Fruit fly (Drosophila melanogaster): ENCODE results near the gene bgm.
A peak's percentile ranks its signal among the peaks of the same experiment; 100 is the strongest.

bgm gene

dm6 chr2L:14024051-14024745 is 11.4 kb downstream of the bgm start (continued):
- TF ChIP-seq Sox100B (GFP tag; optimal IDR thresholded peaks at IDR 0.05) (peak; percentile 100), cad (GFP tag; optimal IDR thresholded peaks at IDR 0.05) (no peak), CG1832 (GFP tag; optimal IDR thresholded peaks at IDR 0.05) (no peak), ERR (GFP tag; optimal IDR thresholded peaks at IDR 0.05) (peak; percentile 98), fd96Cb (tag; optimal IDR thresholded peaks at IDR 0.05) (peak; percentile 97), Dip3 (GFP tag; optimal IDR thresholded peaks at IDR 0.05) (peak; percentile 95), Ssrp (tag; optimal IDR thresholded peaks at IDR 0.05) (peak; percentile 86), lmd (GFP tag; IDR thresholded peaks at IDR 0.05) (peak; percentile 89), CG9797 (GFP tag; optimal IDR thresholded peaks at IDR 0.05) (peak; percentile 85), crp (GFP tag; optimal IDR thresholded peaks at IDR 0.05) (peak; percentile 17 to 80), her (GFP tag; optimal IDR thresholded peaks at IDR 0.05) (peak; percentile 98), pb (GFP tag; optimal IDR thresholded peaks at IDR 0.05) (peak; percentile 99), bigmax (GFP tag; optimal IDR thresholded peaks at IDR 0.05) (peak; percentile 93), CG12659 (GFP tag; optimal IDR thresholded peaks at IDR 0.05) (peak; percentile 100), CG31441 (GFP tag; IDR thresholded peaks at IDR 0.05) (peak; percentile 96), E2f2 (GFP tag; IDR thresholded peaks at IDR 0.05) (peak; percentile 87), CG8478 (optimal IDR thresholded peaks at IDR 0.05) (no peak), dpn (GFP tag; optimal IDR thresholded peaks at IDR 0.05) (peak; percentile 96 to 99), MBD-R2 (GFP tag; IDR thresholded peaks at IDR 0.05) (peak; percentile 96), tna (GFP tag; IDR thresholded peaks at IDR 0.05; ENCODE audit: partially characterized antibody) (0 out of 2 replicates have a peak, but pooled peaks have one; percentile 35), oc (tag; optimal IDR thresholded peaks at IDR 0.05) (peak; percentile 99), CG9876 (GFP tag; optimal IDR thresholded peaks at IDR 0.05) (peak; percentile 99), CG3163 (GFP tag; optimal IDR thresholded peaks at IDR 0.05) (peak; percentile 95), Ets97D (GFP tag; optimal IDR thresholded peaks at IDR 0.05) (peak; percentile 92), CG34224 (GFP tag; IDR thresholded peaks at IDR 0.05; ENCODE audit: partially characterized antibody) (no peak), HmgD (GFP tag; optimal IDR thresholded peaks at IDR 0.05) (peak; percentile 99), Neu2 (GFP tag; optimal IDR thresholded peaks at IDR 0.05; ENCODE audit: borderline replicate concordance) (peak; percentile 94), nau (GFP tag; optimal IDR thresholded peaks at IDR 0.05) (peak; percentile 100), Sox102F (GFP tag; optimal IDR thresholded peaks at IDR 0.05) (peak; percentile 99), bab2 (GFP tag; optimal IDR thresholded peaks at IDR 0.05) (peak; percentile 100), CG12219 (GFP tag; optimal IDR thresholded peaks at IDR 0.05) (peak; percentile 99), CG31224 (GFP tag; IDR thresholded peaks at IDR 0.05) (peak; percentile 99), bsh (GFP tag; optimal IDR thresholded peaks at IDR 0.05) (peak; percentile 22 to 99), CG16863 (GFP tag; optimal IDR thresholded peaks at IDR 0.05) (peak; percentile 99), CG32767 (GFP tag; IDR thresholded peaks at IDR 0.05) (peak; percentile 98), Atf6 (GFP tag; IDR thresholded peaks at IDR 0.05) (peak; percentile 99), CG6654 (GFP tag; optimal IDR thresholded peaks at IDR 0.05) (peak; percentile 94), Poxn (GFP tag; IDR thresholded peaks at IDR 0.05) (peak; percentile 85), ab (GFP tag; optimal IDR thresholded peaks at IDR 0.05) (peak; percentile 95), CG2875 (GFP tag; optimal IDR thresholded peaks at IDR 0.05) (peak; percentile 100), pho (GFP tag; optimal IDR thresholded peaks at IDR 0.05) (peak; percentile 99), CG3407 (GFP tag; optimal IDR thresholded peaks at IDR 0.05) (peak; percentile 100), CG14710 (tag; optimal IDR thresholded peaks at IDR 0.05) (peak; percentile 98), Rx (GFP tag; IDR thresholded peaks at IDR 0.05) (peak; percentile 97), CG14965 (GFP tag; optimal IDR thresholded peaks at IDR 0.05; ENCODE audit: borderline replicate concordance) (peak; percentile 96), CG16815 (GFP tag; optimal IDR thresholded peaks at IDR 0.05) (peak; percentile 91), schlank (tag; optimal IDR thresholded peaks at IDR 0.05) (peak; percentile 100), sens (GFP tag) (peak; percentile 100), CG15601 (tag; optimal IDR thresholded peaks at IDR 0.05) (peak; percentile 99)

All from whole organism, embryonic.